Worm (Caenorhabditis elegans): ENCODE results near the gene hex-2.

ce11 chrV:5696177-5696576, 41.9 kb downstream of the hex-2 start:
- no peak for TF ChIP-seq W03F9.2 (tag; optimal IDR thresholded peaks at IDR 0.05)
- TF ChIP-seq dao-5 (tag; optimal IDR thresholded peaks at IDR 0.05), result no peak
- no peak for TF ChIP-seq him-1 (tag; optimal IDR thresholded peaks at IDR 0.05)
